Worm (Caenorhabditis elegans) whole organism, L2 larva: ENCODE measurements around the gene sre-2.

Experiments
- F13H6.1 ChIP-seq: sonication (generic microtip); optimal IDR thresholded peaks from 2 replicates; lab custom pipeline; 2016; ENCODE audit warnings: missing genetic modification characterization, missing compliant biosample characterization
- alr-1 ChIP-seq: fragments of 150-350 bp; optimal IDR thresholded peaks from 2 replicates; lab custom pipeline; 2014; ENCODE audit warnings: missing biosample characterization, missing genetic modification characterization
- elt-3 ChIP-seq: sonication (generic microtip); optimal IDR thresholded peaks from 2 replicates; lab custom pipeline; 2017; ENCODE audit warnings: missing biosample characterization, missing genetic modification characterization
- gmeb-1 ChIP-seq: fragments of 150-350 bp; optimal IDR thresholded peaks from 2 replicates; lab custom pipeline; 2014; ENCODE audit warnings: missing biosample characterization, missing genetic modification characterization
- mab-5 ChIP-seq: fragments of 150-350 bp; optimal IDR thresholded peaks from 2 replicates; lab custom pipeline; 2014; ENCODE audit warnings: missing biosample characterization, missing genetic modification characterization
- nhr-11 ChIP-seq: fragments of 150-350 bp; optimal IDR thresholded peaks from 2 replicates; lab custom pipeline; 2014; ENCODE audit warnings: missing biosample characterization, missing genetic modification characterization
- nhr-12 ChIP-seq: fragments of 150-350 bp; optimal IDR thresholded peaks from 2 replicates; lab custom pipeline; 2014; ENCODE audit warnings: missing biosample characterization, missing genetic modification characterization
- nhr-25 ChIP-seq: fragments of 150-350 bp; sonication (generic microtip); optimal IDR thresholded peaks from 3 replicates; lab custom pipeline; 2014; ENCODE audit warnings: missing biosample characterization, missing genetic modification characterization
- sem-4 ChIP-seq: fragments of 150-350 bp; optimal IDR thresholded peaks from 2 replicates; lab custom pipeline; 2014; ENCODE audit warnings: missing biosample characterization, missing genetic modification reagents, missing genetic modification characterization
- unc-39 ChIP-seq: fragments of 150-350 bp; optimal IDR thresholded peaks from 2 replicates; lab custom pipeline; 2014; ENCODE audit warnings: missing biosample characterization, missing genetic modification characterization
- zag-1 ChIP-seq: fragments of 150-350 bp; optimal IDR thresholded peaks from 2 replicates; lab custom pipeline; 2014; ENCODE audit warnings: missing biosample characterization, missing genetic modification characterization
- ztf-4 ChIP-seq: fragments of 150-350 bp; optimal IDR thresholded peaks from 2 replicates; lab custom pipeline; 2014; ENCODE audit warnings: missing biosample characterization, missing genetic modification characterization

DNA sequence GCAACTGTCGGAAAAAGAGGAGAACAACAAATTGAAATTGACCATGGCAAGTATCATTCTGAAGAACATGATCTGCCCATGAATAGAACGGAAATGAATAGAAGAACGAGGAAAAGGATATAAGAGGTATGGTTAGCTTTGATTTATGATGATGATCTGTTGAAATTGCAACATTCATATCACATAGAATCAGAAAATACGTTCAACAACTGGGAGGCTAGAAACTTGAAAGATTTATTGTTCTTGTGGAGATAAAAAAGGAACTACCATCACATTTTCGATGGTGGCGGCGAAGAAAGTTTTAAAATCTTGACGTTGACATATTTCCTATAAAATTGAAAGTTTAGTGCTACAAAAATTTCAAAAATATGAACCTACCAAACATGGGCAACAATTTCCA, 8.7 kb downstream of the sre-2 start:
- TF ChIP-seq nhr-11 (tag; lab: Kevin White, UChicago) (no peak), zag-1 (no peak), nhr-25 (tag; lab: Kevin White, UChicago) (no peak), F13H6.1 (no peak), elt-3 (tag; lab: Kevin White, UChicago) (no peak), sem-4 (no peak), unc-39 (tag; lab: Kevin White, UChicago) (no peak), nhr-12 (no peak), mab-5 (no peak), alr-1 (no peak), ztf-4 (no peak), gmeb-1 (no peak)
